Worm (Caenorhabditis elegans): ENCODE measurements around the gene mans-2.

- no peak for TF ChIP-seq dmd-4 (tag; optimal IDR thresholded peaks at IDR 0.05)
- TF ChIP-seq nhr-23 (tag; optimal IDR thresholded peaks at IDR 0.05), result no peak
- no peak for TF ChIP-seq blmp-1 (tag; optimal IDR thresholded peaks at IDR 0.05; ENCODE audit: insufficient read depth)
- TF ChIP-seq ZK546.5 (tag; optimal IDR thresholded peaks at IDR 0.05), result no peak
- TF ChIP-seq lin-39 (tag; optimal IDR thresholded peaks at IDR 0.05), result no peak
- TF ChIP-seq unc-62 (GFP tag; optimal IDR thresholded peaks at IDR 0.05), result no peak
- TF ChIP-seq fos-1 (tag; optimal IDR thresholded peaks at IDR 0.05), result no peak
Measured at ce11 chrV:11937710-11938109, 47.6 kb downstream of the mans-2 start, which contains the start of gene gpla-1.
